Worm (Caenorhabditis elegans) whole organism, L1 larva: ENCODE results near the gene nhr-31.

Source experiments
- aly-2 ChIP-seq: fragments of 150-350 bp; optimal IDR thresholded peaks from 2 replicates; lab custom pipeline; 2014; ENCODE audit warnings: missing biosample characterization, missing genetic modification characterization
- ama-1 ChIP-seq: fragments of 150-350 bp; optimal IDR thresholded peaks from 2 replicates; lab custom pipeline; 2014
- blmp-1 ChIP-seq: fragments of 150-350 bp; optimal IDR thresholded peaks from 2 replicates; lab custom pipeline; 2014; ENCODE audit warnings: missing biosample characterization, missing genetic modification characterization
- efl-1 ChIP-seq, 4 experiments: fragments of 150-350 bp; optimal IDR thresholded peaks in 3 of 4; peaks in 1 of 4; 1 replicate in 1 of 4; 2 replicates in 3 of 4; lab custom pipeline; 2014; ENCODE audit warnings: missing biosample characterization in 2 of 4, missing genetic modification characterization in 2 of 4, missing genetic modification reagents in 2 of 4
- elt-2 ChIP-seq: sonication (generic microtip); optimal IDR thresholded peaks from 2 replicates; lab custom pipeline; 2016; ENCODE audit warnings: missing genetic modification characterization, mild to moderate bottlenecking, inconsistent platforms, missing compliant biosample characterization, missing genetic modification reagents
- fos-1 ChIP-seq: fragments of 150-350 bp; optimal IDR thresholded peaks from 2 replicates; lab custom pipeline; 2014; ENCODE audit warnings: missing biosample characterization, missing genetic modification characterization
- hpl-2 ChIP-seq: fragments of 150-350 bp; optimal IDR thresholded peaks from 2 replicates; lab custom pipeline; 2014; ENCODE audit warnings: missing biosample characterization, missing genetic modification reagents, missing genetic modification characterization
- lsy-2 ChIP-seq, 2 experiments: fragments of 150-350 bp; optimal IDR thresholded peaks; 2 replicates each; lab custom pipeline; 2014; ENCODE audit warnings: missing biosample characterization in 2 of 2, missing genetic modification characterization in 2 of 2
- mdl-1 ChIP-seq, 2 experiments: fragments of 150-350 bp; optimal IDR thresholded peaks; 2 replicates each; lab custom pipeline; 2014 to 2017; ENCODE audit warnings: missing biosample characterization in 2 of 2, missing genetic modification characterization in 2 of 2, inconsistent platforms in 1 of 2
- nhr-77 ChIP-seq: fragments of 150-350 bp; optimal IDR thresholded peaks from 2 replicates; lab custom pipeline; 2014; ENCODE audit warnings: missing biosample characterization, missing genetic modification characterization
- snpc-4 ChIP-seq: fragments of 150-350 bp; optimal IDR thresholded peaks from 2 replicates; lab custom pipeline; 2014; ENCODE audit warnings: missing biosample characterization, missing genetic modification characterization
- zag-1 ChIP-seq: fragments of 150-350 bp; optimal IDR thresholded peaks from 2 replicates; lab custom pipeline; 2014; ENCODE audit warnings: missing biosample characterization, missing genetic modification characterization
- ztf-4 ChIP-seq: fragments of 150-350 bp; optimal IDR thresholded peaks from 2 replicates; lab custom pipeline; 2014; ENCODE audit warnings: missing biosample characterization, missing genetic modification characterization

DNA sequence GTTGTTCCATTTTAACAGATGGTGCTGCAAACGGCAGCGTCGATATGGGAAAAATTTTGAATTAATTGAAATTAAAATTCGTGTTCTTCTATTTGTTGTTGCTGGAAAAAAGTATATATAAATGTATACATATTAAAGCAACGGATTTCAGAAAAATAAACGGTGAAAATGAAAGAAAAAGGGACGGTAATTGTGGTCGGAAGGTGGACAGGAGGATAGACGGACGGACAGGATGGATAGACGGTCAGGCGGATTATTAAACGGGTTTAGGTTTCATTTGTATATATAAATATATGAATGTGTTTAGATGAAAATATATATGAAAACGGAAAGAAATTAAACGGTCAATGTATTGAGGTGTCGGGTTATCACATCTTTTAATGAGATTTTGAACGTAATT lies at the start of gene nhr-31:
- TF ChIP-seq fos-1 (tag; lab: Kevin White, UChicago) (no peak), mdl-1 (tag; optimal IDR thresholded peaks at IDR 0.05; lab: Kevin White, UChicago) (no peak), blmp-1 (peak; percentile 46), ama-1 (lab: Kevin White, UChicago) (no peak), lsy-2 (tag; optimal IDR thresholded peaks at IDR 0.05; lab: Kevin White, UChicago) (no peak), snpc-4 (tag; lab: Kevin White, UChicago) (no peak), elt-2 (tag; lab: Kevin White, UChicago) (no peak), ztf-4 (tag; lab: Kevin White, UChicago) (no peak), nhr-77 (tag; lab: Kevin White, UChicago) (no peak), efl-1 (optimal IDR thresholded peaks at IDR 0.05; lab: Kevin White, UChicago) (no peak), efl-1 (GFP tag; optimal IDR thresholded peaks at IDR 0.05 in 1 of 2; lab: Kevin White, UChicago) (no peak), zag-1 (tag; lab: Kevin White, UChicago) (no peak), aly-2 (tag; lab: Kevin White, UChicago) (no peak), hpl-2 (GFP tag; lab: Kevin White, UChicago) (no peak)
